Worm (Caenorhabditis elegans): ENCODE data around the gene cwc-15.

cwc-15 gene

DNA sequence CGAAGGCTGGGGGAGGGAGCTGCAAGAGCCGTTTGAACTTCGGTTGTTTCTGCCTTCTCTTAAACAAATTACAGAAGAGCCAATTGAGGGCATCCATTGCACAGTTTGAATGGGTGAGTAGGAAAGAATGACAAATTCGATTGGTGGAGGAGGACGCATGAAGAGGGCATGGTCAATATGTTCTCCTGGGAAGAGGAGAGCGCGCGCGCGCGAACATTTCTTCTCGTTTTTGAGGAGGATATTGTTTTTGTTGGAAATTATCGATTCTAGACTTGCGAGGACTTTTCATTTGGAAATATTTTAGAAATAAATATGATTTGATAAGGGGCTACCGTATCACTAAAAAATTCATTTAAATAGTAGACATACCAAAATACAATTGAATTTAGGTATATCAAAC, 8.4 kb downstream of the cwc-15 start, which contains the start of gene T10C6.7 (continued):
- TF ChIP-seq madf-3 (GFP tag; IDR thresholded peaks at IDR 0.05) (peak; percentile 39; the same call in 1 of the 2 replicates), attf-5 (GFP tag; optimal IDR thresholded peaks at IDR 0.05) (no peak), ceh-58 (GFP tag; IDR thresholded peaks at IDR 0.05) (no peak), tlf-1 (GFP tag; optimal IDR thresholded peaks at IDR 0.05) (no peak), ceh-27 (GFP tag; optimal IDR thresholded peaks at IDR 0.05) (no peak), somi-1 (GFP tag; optimal IDR thresholded peaks at IDR 0.05) (no peak), unc-62 (GFP tag; optimal IDR thresholded peaks at IDR 0.05) (no peak), D2030.7 (GFP tag; IDR thresholded peaks at IDR 0.05) (peak; percentile 18; the same call in 1 of the 2 replicates), F33H1.4 (GFP tag; IDR thresholded peaks at IDR 0.05) (no peak), atf-7 (tag; optimal IDR thresholded peaks at IDR 0.05) (no peak), die-1 (tag; optimal IDR thresholded peaks at IDR 0.05) (no peak), madf-8 (GFP tag; conservative IDR thresholded peaks at IDR 0.05) (peak; percentile 69), F55B11.4 (tag; optimal IDR thresholded peaks at IDR 0.05; ENCODE audit: borderline replicate concordance, insufficient read depth) (no peak)

DNA sequence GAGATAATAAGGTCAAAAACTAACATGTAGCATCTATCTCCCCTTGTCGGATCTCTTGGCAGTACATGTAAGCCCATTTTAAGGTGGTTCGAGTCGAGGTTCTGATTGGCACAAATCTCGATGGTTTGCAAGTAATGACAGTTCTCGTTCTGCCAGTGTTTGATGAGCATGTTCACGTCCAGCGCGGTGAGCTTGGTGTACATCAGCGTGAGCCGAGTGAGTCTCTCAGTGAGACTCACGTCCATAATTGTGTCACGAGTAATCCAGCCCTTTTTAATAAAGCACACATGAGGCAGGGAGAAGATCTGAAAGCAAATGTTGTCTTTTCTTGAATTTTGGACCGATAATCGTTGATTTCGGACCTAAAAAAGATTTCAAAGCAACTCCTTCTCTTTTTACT, 9.6 kb downstream of the cwc-15 start, which contains the start of gene T10C6.16:
Gene T10C6.16 (minus strand): TSS at position 245 of the 400 bp plus-strand sequence.
- TF ChIP-seq unc-130 (GFP tag; optimal IDR thresholded peaks at IDR 0.05) (no peak), sptf-2 (GFP tag; optimal IDR thresholded peaks at IDR 0.05) (no peak), let-526 (GFP tag; IDR thresholded peaks at IDR 0.05) (no peak), nhr-90 (tag; optimal IDR thresholded peaks at IDR 0.05) (no peak), pha-4 (tag; optimal IDR thresholded peaks at IDR 0.05) (no peak), nhr-80 (tag; optimal IDR thresholded peaks at IDR 0.05) (no peak), lsy-27 (tag; optimal IDR thresholded peaks at IDR 0.05; ENCODE audit: borderline replicate concordance, insufficient read depth) (no peak), xnd-1 (tag; optimal IDR thresholded peaks at IDR 0.05) (no peak), ceh-27 (GFP tag; optimal IDR thresholded peaks at IDR 0.05) (no peak), rcor-1 (GFP tag; IDR thresholded peaks at IDR 0.05) (no peak), pbrm-1 (GFP tag; IDR thresholded peaks at IDR 0.05) (no peak), lin-40 (tag; optimal IDR thresholded peaks at IDR 0.05) (no peak), bed-2 (GFP tag; IDR thresholded peaks at IDR 0.05) (no peak), rpc-1 (optimal IDR thresholded peaks at IDR 0.05) (no peak), rpc-1 (tag; optimal IDR thresholded peaks at IDR 0.05) (no peak), somi-1 (GFP tag; optimal IDR thresholded peaks at IDR 0.05) (no peak), bed-1 (GFP tag; IDR thresholded peaks at IDR 0.05) (no peak), sea-2 (GFP tag; IDR thresholded peaks at IDR 0.05) (no peak)

DNA sequence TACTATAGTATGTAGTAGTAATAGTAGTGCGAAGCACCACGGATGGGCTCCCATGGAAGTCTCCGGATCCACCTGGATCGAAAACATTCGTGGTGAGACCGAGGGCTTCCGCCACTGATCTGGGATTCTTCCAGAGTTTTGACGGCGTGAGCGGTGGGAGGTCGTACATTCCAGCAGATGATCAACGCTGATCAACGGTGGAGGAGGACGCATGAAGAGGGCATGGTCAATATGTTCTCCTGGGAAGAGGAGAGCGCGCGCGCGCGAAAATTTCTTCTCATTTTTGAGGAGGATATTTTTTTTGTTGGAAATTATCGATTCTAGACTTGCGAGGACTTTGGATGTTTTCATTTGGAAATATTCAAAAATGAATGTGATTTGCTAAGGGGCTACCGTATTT, 10.3 kb downstream of the cwc-15 start:
- peak; percentile 56; the same call in 1 of the 2 replicates for TF ChIP-seq madf-8 (GFP tag; conservative IDR thresholded peaks at IDR 0.05)
- TF ChIP-seq zfh-2 (GFP tag; conservative IDR thresholded peaks at IDR 0.05): 0 out of 2 replicates have a peak, but pooled peaks have one; percentile 39
- TF ChIP-seq aptf-2 (GFP tag; conservative IDR thresholded peaks at IDR 0.05): peak; percentile 99
- TF ChIP-seq F10E7.11 (tag; optimal IDR thresholded peaks at IDR 0.05): no peak
- peak; percentile 97 for TF ChIP-seq aptf-3 (GFP tag; IDR thresholded peaks at IDR 0.05)
- no peak for TF ChIP-seq sptf-2 (GFP tag; optimal IDR thresholded peaks at IDR 0.05)
- TF ChIP-seq madf-6 (GFP tag; IDR thresholded peaks at IDR 0.05): peak; percentile 86
- no peak for TF ChIP-seq cebp-1 (GFP tag; IDR thresholded peaks at IDR 0.05)
- no peak for TF ChIP-seq cebp-1 (tag; optimal IDR thresholded peaks at IDR 0.05)
- no peak for TF ChIP-seq lin-35 (GFP tag; optimal IDR thresholded peaks at IDR 0.05)
- no peak for TF ChIP-seq C06A6.2 (GFP tag; conservative IDR thresholded peaks at IDR 0.05)
